Worm (Caenorhabditis elegans) whole organism, late embryonic: ENCODE results near the gene lgg-1.
A peak's percentile ranks its signal among the peaks of the same experiment; 100 is the strongest.

ENCODE experiments used
- C38D4.7 ChIP-seq: fragments of 200-800 bp; sonication (Bioruptor generic); optimal IDR thresholded peaks from 2 replicates; lab custom pipeline; 2018; ENCODE audit warnings: mild to moderate bottlenecking, missing genetic modification characterization, moderate library complexity, missing compliant biosample characterization
- T23F11.4 ChIP-seq: fragments of 200-800 bp; sonication (Bioruptor generic); optimal IDR thresholded peaks from 2 replicates; lab custom pipeline; 2018; ENCODE audit warnings: mild to moderate bottlenecking, missing genetic modification characterization, missing compliant biosample characterization
- Y22D7AL.16 ChIP-seq: sonication (generic microtip); optimal IDR thresholded peaks from 2 replicates; lab custom pipeline; 2016; ENCODE audit warnings: missing genetic modification characterization, missing compliant biosample characterization
- ahr-1 ChIP-seq: sonication (generic microtip); optimal IDR thresholded peaks from 2 replicates; lab custom pipeline; 2016; ENCODE audit warnings: missing genetic modification characterization, missing compliant biosample characterization
- ama-1 ChIP-seq: fragments of 150-350 bp; optimal IDR thresholded peaks from 2 replicates; lab custom pipeline; 2014
- ceh-19 ChIP-seq: fragments of 200-800 bp; sonication (Bioruptor generic); optimal IDR thresholded peaks from 2 replicates; lab custom pipeline; 2018; ENCODE audit warnings: mild to moderate bottlenecking, missing genetic modification characterization, missing compliant biosample characterization
- ceh-2 ChIP-seq: sonication (generic microtip); optimal IDR thresholded peaks from 2 replicates; lab custom pipeline; 2016; ENCODE audit warnings: missing genotype, missing genetic modification characterization, missing compliant biosample characterization
- ceh-30 ChIP-seq: fragments of 150-350 bp; optimal IDR thresholded peaks from 2 replicates; lab custom pipeline; 2014; ENCODE audit warnings: missing biosample characterization, missing genetic modification characterization
- ceh-31 ChIP-seq: sonication (generic microtip); optimal IDR thresholded peaks from 2 replicates; lab custom pipeline; 2016; ENCODE audit warnings: missing genetic modification characterization, missing compliant biosample characterization
- ceh-34 ChIP-seq: sonication (generic microtip); optimal IDR thresholded peaks from 2 replicates; lab custom pipeline; 2016; ENCODE audit warnings: mild to moderate bottlenecking, missing genetic modification characterization, missing compliant biosample characterization
- ceh-45 ChIP-seq: fragments of 200-800 bp; sonication (Bioruptor generic); IDR thresholded peaks from 2 replicates; pipeline ENCODE4 v1.3.6; 2022; ENCODE audit warnings: missing genetic modification reagents, missing genetic modification characterization, missing compliant biosample characterization
- ceh-6 ChIP-seq: fragments of 200-800 bp; sonication (Bioruptor generic); optimal IDR thresholded peaks from 2 replicates; lab custom pipeline; 2018; ENCODE audit warnings: mild to moderate bottlenecking, missing genetic modification characterization, missing compliant biosample characterization
- che-1 ChIP-seq: sonication (generic microtip); optimal IDR thresholded peaks from 2 replicates; lab custom pipeline; 2016; ENCODE audit warnings: mild to moderate bottlenecking, missing genetic modification characterization, missing compliant biosample characterization
- dve-1 ChIP-seq: sonication (generic microtip); optimal IDR thresholded peaks from 2 replicates; lab custom pipeline; 2017; ENCODE audit warnings: antibody characterized with exemption, mild to moderate bottlenecking, missing genetic modification characterization, missing compliant biosample characterization
- elt-4 ChIP-seq: sonication (generic microtip); optimal IDR thresholded peaks from 2 replicates; lab custom pipeline; 2016; ENCODE audit warnings: missing genetic modification characterization, missing compliant biosample characterization
- ets-4 ChIP-seq: sonication (generic microtip); optimal IDR thresholded peaks from 2 replicates; lab custom pipeline; 2016; ENCODE audit warnings: missing genetic modification characterization, missing compliant biosample characterization
- hlh-13 ChIP-seq: fragments of 200-800 bp; sonication (Bioruptor generic); optimal IDR thresholded peaks from 2 replicates; lab custom pipeline; 2018; ENCODE audit warnings: mild to moderate bottlenecking, missing genetic modification characterization, missing compliant biosample characterization
- hlh-15 ChIP-seq: sonication (generic microtip); optimal IDR thresholded peaks from 2 replicates; lab custom pipeline; 2016; ENCODE audit warnings: missing genetic modification characterization, missing compliant biosample characterization
- hlh-30 ChIP-seq: sonication (generic microtip); optimal IDR thresholded peaks from 2 replicates; lab custom pipeline; 2017; ENCODE audit warnings: antibody characterized with exemption, missing genetic modification characterization, missing compliant biosample characterization; ENCODE audit not compliant: insufficient read depth
- hlh-6 ChIP-seq: sonication (generic microtip); optimal IDR thresholded peaks from 2 replicates; lab custom pipeline; 2016; ENCODE audit warnings: missing genotype, missing genetic modification characterization, missing compliant biosample characterization
- lim-6 ChIP-seq: sonication (generic microtip); optimal IDR thresholded peaks from 2 replicates; lab custom pipeline; 2016; ENCODE audit warnings: missing genetic modification characterization, missing compliant biosample characterization
- lin-11 ChIP-seq: fragments of 200-800 bp; sonication (Bioruptor generic); optimal IDR thresholded peaks from 2 replicates; lab custom pipeline; 2018; ENCODE audit warnings: mild to moderate bottlenecking, missing genetic modification characterization, missing compliant biosample characterization
- nhr-232 ChIP-seq: sonication (generic microtip); optimal IDR thresholded peaks from 2 replicates; lab custom pipeline; 2016; ENCODE audit warnings: missing genetic modification characterization, missing compliant biosample characterization
- npax-4 ChIP-seq: sonication (generic microtip); optimal IDR thresholded peaks from 2 replicates; lab custom pipeline; 2016; ENCODE audit warnings: missing genetic modification characterization, missing compliant biosample characterization
- pag-3 ChIP-seq: sonication (generic microtip); optimal IDR thresholded peaks from 2 replicates; lab custom pipeline; 2016; ENCODE audit warnings: missing compliant biosample characterization, missing genetic modification characterization, borderline replicate concordance
- pat-9 ChIP-seq: fragments of 200-800 bp; sonication (Bioruptor generic); optimal IDR thresholded peaks from 2 replicates; lab custom pipeline; 2018; ENCODE audit warnings: mild to moderate bottlenecking, missing genetic modification characterization, moderate library complexity, missing compliant biosample characterization
- pha-4 ChIP-seq: fragments of 150-350 bp; optimal IDR thresholded peaks from 2 replicates; lab custom pipeline; 2018; ENCODE audit warnings: missing biosample characterization, missing genetic modification reagents, missing genetic modification characterization
- pqm-1 ChIP-seq: sonication (generic microtip); optimal IDR thresholded peaks from 2 replicates; lab custom pipeline; 2016; ENCODE audit warnings: missing genetic modification characterization, missing compliant biosample characterization
- sdc-2 ChIP-seq: sonication (generic microtip); optimal IDR thresholded peaks from 2 replicates; lab custom pipeline; 2016; ENCODE audit warnings: missing genotype, missing genetic modification characterization, missing compliant biosample characterization
- syd-9 ChIP-seq: sonication (generic microtip); optimal IDR thresholded peaks from 2 replicates; lab custom pipeline; 2016; ENCODE audit warnings: mild to moderate bottlenecking, missing genetic modification characterization, moderate library complexity, missing compliant biosample characterization
- tbx-7 ChIP-seq: sonication (generic microtip); optimal IDR thresholded peaks from 2 replicates; lab custom pipeline; 2016; ENCODE audit warnings: missing genotype, missing genetic modification characterization, missing compliant biosample characterization
- ttx-3 ChIP-seq: sonication (generic microtip); optimal IDR thresholded peaks from 2 replicates; lab custom pipeline; 2016; ENCODE audit warnings: missing genetic modification reagents, missing genetic modification characterization, missing compliant biosample characterization
- unc-3 ChIP-seq, 2 experiments: fragments of 200-800 bp in 1 of 2; sonication (Bioruptor generic) in 1 of 2; sonication (generic microtip) in 1 of 2; conservative IDR thresholded peaks in 1 of 2; optimal IDR thresholded peaks in 1 of 2; 2 replicates each; pipeline versions ENCODE4 v1.3.6 to Lab custom; 2016 to 2022; ENCODE audit warnings: missing compliant biosample characterization in 2 of 2, missing genetic modification characterization in 2 of 2, missing genetic modification reagents in 1 of 2
- unc-42 ChIP-seq: sonication (generic microtip); optimal IDR thresholded peaks from 2 replicates; lab custom pipeline; 2016; ENCODE audit warnings: missing genotype, missing genetic modification characterization, missing compliant biosample characterization
- unc-55 ChIP-seq: sonication (generic microtip); optimal IDR thresholded peaks from 2 replicates; lab custom pipeline; 2017; ENCODE audit warnings: missing biosample characterization, missing genetic modification reagents, missing genetic modification characterization
- unc-86 ChIP-seq: sonication (generic microtip); optimal IDR thresholded peaks from 2 replicates; lab custom pipeline; 2016; ENCODE audit warnings: missing genetic modification characterization, missing compliant biosample characterization

lgg-1 gene

DNA sequence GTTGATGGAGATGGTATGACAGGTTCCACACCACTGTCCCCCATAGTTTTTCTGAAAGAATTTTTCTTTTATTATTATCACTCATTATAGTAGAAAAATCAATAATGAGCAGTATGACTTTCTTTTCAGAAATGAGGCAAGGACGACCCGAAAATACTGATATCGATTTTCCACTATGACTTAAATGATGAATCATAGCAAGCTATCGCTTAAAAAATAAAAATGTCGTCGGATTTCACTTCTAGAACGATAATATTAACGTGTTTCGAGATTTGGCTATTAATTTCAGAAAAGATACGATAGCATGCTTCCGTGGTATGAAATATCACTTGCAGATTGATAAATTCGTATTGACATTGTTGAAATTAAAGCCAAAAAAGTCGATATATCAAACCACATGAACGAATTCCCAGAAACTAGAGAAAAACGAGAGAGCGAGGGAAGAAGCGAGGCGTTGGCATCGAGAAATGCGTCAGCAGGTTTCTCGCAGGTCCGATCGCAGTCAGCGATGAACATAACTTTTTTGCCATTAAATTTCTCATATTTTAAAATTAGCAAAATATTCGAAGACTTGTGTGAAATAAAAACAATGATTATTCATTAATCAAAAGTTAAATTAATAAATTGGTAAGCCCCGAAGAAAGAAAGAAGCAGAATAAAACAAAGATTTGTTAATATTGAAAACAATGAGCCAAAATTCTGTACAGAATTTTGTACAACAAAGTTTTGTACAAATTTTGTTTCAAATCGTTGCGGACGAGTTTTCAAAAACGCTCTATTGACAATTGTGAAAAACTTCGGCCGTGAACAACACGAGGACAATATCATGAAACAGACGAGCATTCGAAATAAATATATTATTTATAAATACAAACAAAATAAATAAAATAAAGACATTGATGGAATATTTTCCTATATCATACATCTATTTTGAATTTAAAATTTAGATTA is 8.2 kb upstream of the lgg-1 start, which contains the start of gene C32D5.11 (continued):
- TF ChIP-seq C38D4.7 (GFP tag; lab: Kevin White, UChicago) (no peak), hlh-15 (tag; lab: Kevin White, UChicago) (no peak), pat-9 (tag; lab: Kevin White, UChicago) (no peak), pha-4 (tag; lab: Kevin White, UChicago) (no peak), ceh-34 (tag; lab: Kevin White, UChicago) (peak; percentile 32)

DNA sequence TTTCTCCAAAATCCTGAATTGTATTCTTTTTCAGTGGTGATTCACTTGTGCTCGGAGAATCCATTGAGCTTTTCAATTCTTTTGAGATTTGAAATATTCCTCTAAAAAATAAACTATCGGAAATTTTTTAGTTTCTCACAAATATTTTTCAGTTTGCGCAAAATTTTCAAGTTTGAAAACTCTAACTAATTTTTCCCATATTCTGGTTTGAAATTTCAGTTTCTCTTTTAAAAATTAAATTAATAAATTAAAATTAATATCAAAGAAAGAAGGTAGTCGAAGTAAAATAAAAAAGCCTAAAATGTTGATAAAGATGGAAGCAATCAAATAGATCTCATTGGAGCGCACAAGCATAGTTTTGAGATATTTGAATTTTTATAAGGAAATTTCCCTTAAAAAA is 4.4 kb upstream of the lgg-1 start, which contains the start of gene C32D5.10:
TSS of gene C32D5.10 (minus strand) at position 101 of the 400 bp plus-strand sequence.
- TF ChIP-seq pat-9 (tag; lab: Kevin White, UChicago) = no peak
- TF ChIP-seq unc-42 = no peak
- TF ChIP-seq unc-86 (tag; lab: Kevin White, UChicago) = no peak
- no peak for TF ChIP-seq ttx-3
- no peak for TF ChIP-seq lin-11 (tag; lab: Kevin White, UChicago)
- TF ChIP-seq ahr-1 (tag; lab: Kevin White, UChicago) = no peak
- TF ChIP-seq unc-3 (GFP tag; conservative IDR thresholded peaks at IDR 0.05; lab: Robert Waterston, UW) = no peak
- no peak for TF ChIP-seq unc-3 (tag; optimal IDR thresholded peaks at IDR 0.05; lab: Kevin White, UChicago)
- TF ChIP-seq npax-4 = no peak
- no peak for TF ChIP-seq sdc-2
- no peak for TF ChIP-seq Y22D7AL.16 (tag; lab: Kevin White, UChicago)
- no peak for TF ChIP-seq pqm-1 (tag; lab: Kevin White, UChicago)
- no peak for TF ChIP-seq syd-9 (tag; lab: Kevin White, UChicago)
- TF ChIP-seq ceh-31 (tag; lab: Kevin White, UChicago) = no peak
- TF ChIP-seq ama-1 (lab: Kevin White, UChicago) = no peak

DNA sequence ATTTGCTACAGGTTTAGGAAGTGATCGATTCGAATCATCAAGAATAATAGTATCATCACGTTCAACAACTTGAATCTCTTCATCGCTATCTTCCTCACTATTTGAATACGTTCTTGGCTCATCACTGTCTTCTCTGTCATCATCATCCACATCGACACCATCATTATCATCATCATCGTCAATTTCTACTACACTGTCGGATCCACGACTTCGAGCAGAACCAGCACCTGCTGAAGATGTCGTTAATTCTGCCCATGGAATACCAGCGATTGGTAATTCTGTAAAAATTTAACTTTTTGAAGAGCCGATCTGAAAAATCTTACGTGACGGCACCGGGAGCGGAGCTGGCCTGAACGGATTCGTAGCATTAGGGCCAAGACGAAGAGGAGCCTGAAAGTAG is 2.4 kb upstream of the lgg-1 start:
- TF ChIP-seq elt-4 (tag; lab: Kevin White, UChicago) = no peak
- no peak for TF ChIP-seq ets-4 (tag; lab: Kevin White, UChicago)
- TF ChIP-seq hlh-6 (tag; lab: Kevin White, UChicago) = no peak
- TF ChIP-seq T23F11.4 (GFP tag; lab: Kevin White, UChicago) = no peak
- no peak for TF ChIP-seq nhr-232 (tag; lab: Kevin White, UChicago)
- TF ChIP-seq ceh-31 (tag; lab: Kevin White, UChicago) = no peak
- TF ChIP-seq hlh-30 (tag; lab: Kevin White, UChicago) = no peak
- no peak for TF ChIP-seq ceh-2 (tag; lab: Kevin White, UChicago)
- no peak for TF ChIP-seq lim-6 (tag; lab: Kevin White, UChicago)
- no peak for TF ChIP-seq unc-55 (GFP tag; lab: Kevin White, UChicago)
- TF ChIP-seq ceh-30 (tag; lab: Kevin White, UChicago) = no peak
- no peak for TF ChIP-seq hlh-13 (GFP tag; lab: Kevin White, UChicago)
- TF ChIP-seq ceh-45 (GFP tag; lab: Robert Waterston, UW) = no peak
- TF ChIP-seq ceh-19 (GFP tag; lab: Kevin White, UChicago) = no peak
- no peak for TF ChIP-seq pqm-1 (tag; lab: Kevin White, UChicago)
- TF ChIP-seq pag-3 = no peak
- no peak for TF ChIP-seq che-1 (tag; lab: Kevin White, UChicago)
- no peak for TF ChIP-seq ceh-6 (GFP tag; lab: Kevin White, UChicago)
- no peak for TF ChIP-seq dve-1 (tag; lab: Kevin White, UChicago)
- TF ChIP-seq tbx-7 (tag; lab: Kevin White, UChicago) = no peak
- TF ChIP-seq, all 69 proteins: peak for 0
